Fruit fly (Drosophila melanogaster) whole organism: Measurements from ENCODE around the gene CG43245.

Experiments used
- CG8478 ChIP-seq: fragments of >200 bp; optimal IDR thresholded peaks from 2 replicates; lab custom pipeline; 2018; ENCODE audit warnings: inconsistent platforms
- Dll ChIP-seq: fragments of >200 bp; optimal IDR thresholded peaks from 2 replicates; lab custom pipeline; 2017
- EcR ChIP-seq, 2 experiments: fragments of >200 bp; optimal IDR thresholded peaks; 2 replicates each; lab custom pipeline; 2017; ENCODE audit warnings: missing biosample characterization in 2 of 2, missing genetic modification characterization in 2 of 2, missing genetic modification reagents in 2 of 2
- pan ChIP-seq: fragments of >200 bp; optimal IDR thresholded peaks from 2 replicates; lab custom pipeline; 2017
- psq ChIP-seq: fragments of >200 bp; optimal IDR thresholded peaks from 2 replicates; lab custom pipeline; 2017
- usp ChIP-seq: fragments of >200 bp; optimal IDR thresholded peaks from 2 replicates; lab custom pipeline; 2017; ENCODE audit warnings: missing biosample characterization, missing genetic modification characterization, mixed read lengths

CG43245 gene

DNA sequence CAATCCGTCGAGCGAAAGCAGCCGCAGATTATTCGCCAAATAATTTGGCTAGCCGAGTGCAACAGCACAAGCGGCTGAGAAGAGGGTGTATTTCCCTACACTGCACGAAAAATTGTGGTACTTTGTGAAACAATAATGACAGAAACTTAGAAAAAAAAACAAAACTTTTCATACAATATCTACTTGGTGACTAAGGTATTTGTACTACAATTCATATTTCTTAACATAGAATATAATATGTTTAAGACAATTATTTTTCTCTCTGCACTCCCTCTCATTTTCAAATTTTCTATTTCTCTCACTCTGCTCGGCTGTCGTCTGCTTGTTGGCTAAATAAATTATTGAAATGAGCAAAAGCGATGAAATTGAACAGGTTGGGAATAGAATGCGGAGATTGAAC, 15.6 kb upstream of the CG43245 start:
- TF ChIP-seq Dll (lab: Kevin White, UChicago) (no peak), pan (lab: Kevin White, UChicago) (no peak), psq (no peak), CG8478 (lab: Kevin White, UChicago) (no peak), usp (GFP tag; lab: Kevin White, UChicago) (no peak), EcR (GFP tag; optimal IDR thresholded peaks at IDR 0.05; lab: Kevin White, UChicago) (no peak)

DNA sequence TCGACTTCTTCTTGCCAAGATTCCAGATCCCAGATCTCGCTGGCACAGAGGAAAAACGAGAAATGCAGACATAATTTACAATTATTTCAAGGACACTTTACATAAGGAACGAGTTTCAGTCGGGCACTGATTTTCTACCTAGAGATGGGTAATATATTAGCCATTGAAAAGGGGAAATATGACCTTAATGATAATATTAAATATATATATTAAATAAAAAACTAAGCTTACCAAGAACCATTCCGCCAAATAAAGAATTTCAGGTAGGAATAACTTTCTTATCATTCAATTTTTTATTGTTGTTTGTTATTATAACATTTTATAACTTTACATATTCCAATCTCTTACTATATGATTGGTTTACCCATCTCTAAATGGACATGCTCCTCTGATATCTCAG, 14.8 kb upstream of the CG43245 start:
- no peak for TF ChIP-seq psq
- no peak for TF ChIP-seq CG8478 (lab: Kevin White, UChicago)
- no peak for TF ChIP-seq usp (GFP tag; lab: Kevin White, UChicago)
- no peak for TF ChIP-seq EcR (GFP tag; optimal IDR thresholded peaks at IDR 0.05; lab: Kevin White, UChicago)
- no peak for TF ChIP-seq Dll (lab: Kevin White, UChicago)
- TF ChIP-seq pan (lab: Kevin White, UChicago), result no peak

DNA sequence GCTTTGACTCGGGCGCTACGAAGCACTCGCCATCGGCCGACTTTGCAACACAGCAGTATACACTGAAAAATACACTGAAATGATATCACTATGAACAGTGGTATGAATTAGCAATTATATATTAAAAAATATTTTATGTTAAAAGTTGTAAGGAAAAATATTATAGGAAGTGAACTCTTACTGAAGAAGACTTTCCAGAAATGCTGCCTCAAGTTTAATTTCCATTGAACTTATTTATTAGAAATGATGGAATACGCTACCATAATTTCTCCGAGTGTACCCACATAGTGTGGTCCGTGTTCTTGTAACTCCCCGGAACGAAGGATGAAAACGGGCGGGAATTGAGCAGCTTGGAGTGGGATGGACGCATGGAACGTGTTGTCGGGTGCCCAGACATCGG, 14.1 kb upstream of the CG43245 start:
- TF ChIP-seq Dll (lab: Kevin White, UChicago), result no peak
- no peak for TF ChIP-seq EcR (GFP tag; optimal IDR thresholded peaks at IDR 0.05; lab: Kevin White, UChicago)
- TF ChIP-seq psq, result no peak
- TF ChIP-seq CG8478 (lab: Kevin White, UChicago), result no peak
- TF ChIP-seq usp (GFP tag; lab: Kevin White, UChicago), result no peak
- TF ChIP-seq pan (lab: Kevin White, UChicago), result no peak

DNA sequence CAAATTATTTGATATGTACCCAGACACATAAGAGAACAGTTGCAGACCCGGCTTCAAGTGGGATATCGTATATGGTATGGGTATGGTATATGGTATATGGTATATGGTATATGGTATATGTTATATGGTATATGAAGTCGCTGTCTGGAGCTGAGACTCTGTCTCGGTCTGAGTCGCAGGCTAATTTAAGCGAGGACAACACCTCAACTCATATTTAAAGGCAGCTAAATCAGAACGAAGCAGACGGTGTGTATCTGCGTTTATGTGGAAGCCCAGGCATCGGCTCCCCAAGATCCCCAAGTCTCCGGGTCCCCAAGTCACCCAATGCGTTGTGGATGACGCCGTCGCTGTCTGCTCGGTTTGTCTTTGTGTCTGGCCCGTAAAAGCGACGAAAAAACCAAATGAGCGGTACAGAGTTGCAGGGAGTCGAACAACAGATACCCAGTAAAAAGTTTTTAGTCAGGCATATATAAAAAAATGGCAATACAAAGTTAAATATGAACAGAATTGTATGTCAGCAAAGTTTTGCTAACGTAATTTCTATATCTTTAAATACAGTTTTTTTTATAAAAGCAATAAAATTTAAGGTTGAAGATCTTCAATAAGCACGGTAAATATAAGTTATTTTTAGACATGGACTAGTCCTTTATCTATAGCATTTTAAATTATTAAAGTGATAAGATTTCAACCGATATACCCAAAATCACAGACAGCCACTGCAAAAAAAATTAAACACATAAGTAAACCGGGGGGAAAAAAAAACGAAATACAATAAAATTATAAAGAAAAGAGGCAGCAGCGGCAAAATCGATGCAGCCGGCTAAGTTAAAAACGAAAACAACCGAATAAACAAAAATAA, 11.7 kb upstream of the CG43245 start:
- TF ChIP-seq pan (lab: Kevin White, UChicago) (peak; percentile 96), psq (no peak)

DNA sequence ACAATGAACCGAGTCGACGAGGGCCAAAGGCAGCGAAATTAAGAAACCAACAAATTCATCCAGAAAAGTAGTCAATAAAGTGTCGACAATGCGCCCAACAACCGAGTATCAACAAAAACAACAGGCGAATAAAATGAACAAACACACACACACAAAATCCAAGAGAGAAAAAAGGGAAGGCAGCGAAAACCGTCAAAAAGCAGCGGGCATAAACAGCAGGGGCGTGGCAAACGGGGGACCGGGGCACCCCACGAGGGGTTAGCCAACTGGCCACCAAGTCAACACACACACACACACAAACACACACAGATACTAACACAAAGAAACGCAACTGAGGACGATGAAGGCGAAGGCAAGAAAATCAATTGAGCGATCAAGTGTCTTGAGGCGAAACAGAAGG, 11.0 kb upstream of the CG43245 start:
- TF ChIP-seq Dll (lab: Kevin White, UChicago) (peak; percentile 62), pan (lab: Kevin White, UChicago) (no peak), psq (no peak), CG8478 (lab: Kevin White, UChicago) (no peak), usp (GFP tag; lab: Kevin White, UChicago) (no peak), EcR (GFP tag; optimal IDR thresholded peaks at IDR 0.05; lab: Kevin White, UChicago) (no peak)

DNA sequence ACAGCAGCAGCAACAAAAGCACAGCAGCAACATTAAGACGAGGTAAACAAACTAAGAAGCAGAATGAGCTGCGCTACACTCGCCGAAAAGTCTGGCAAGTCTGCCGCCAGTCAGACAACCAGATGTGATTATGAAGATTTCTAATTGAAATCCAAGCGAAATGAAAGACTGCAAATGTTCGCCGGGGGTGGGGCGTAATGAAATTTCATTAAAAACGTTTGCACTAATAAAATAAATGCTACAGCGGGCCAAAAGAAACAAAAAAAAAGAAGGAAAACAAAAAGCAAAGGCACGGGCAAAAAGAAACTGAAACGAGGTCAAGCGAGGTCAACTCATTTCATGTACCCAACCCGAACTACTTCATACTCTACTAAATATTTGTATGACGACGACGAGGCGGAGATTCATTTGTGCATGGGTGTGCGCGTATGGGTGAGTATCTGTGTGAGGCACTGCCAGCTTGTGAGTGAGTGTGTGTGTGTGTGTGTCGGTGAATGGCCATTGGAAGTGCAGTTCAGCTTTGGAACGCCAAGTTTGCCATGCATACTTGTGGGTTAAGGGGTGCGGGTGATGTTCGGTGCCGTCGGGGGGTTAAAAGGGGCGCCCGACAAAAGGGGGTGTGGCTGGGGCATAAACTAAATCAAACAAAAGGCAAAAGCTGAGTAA, 5.1 kb upstream of the CG43245 start:
- peak in 1 of 2 experiments; percentile 81 for TF ChIP-seq EcR (GFP tag; optimal IDR thresholded peaks at IDR 0.05; lab: Kevin White, UChicago)
- TF ChIP-seq psq, result no peak

DNA sequence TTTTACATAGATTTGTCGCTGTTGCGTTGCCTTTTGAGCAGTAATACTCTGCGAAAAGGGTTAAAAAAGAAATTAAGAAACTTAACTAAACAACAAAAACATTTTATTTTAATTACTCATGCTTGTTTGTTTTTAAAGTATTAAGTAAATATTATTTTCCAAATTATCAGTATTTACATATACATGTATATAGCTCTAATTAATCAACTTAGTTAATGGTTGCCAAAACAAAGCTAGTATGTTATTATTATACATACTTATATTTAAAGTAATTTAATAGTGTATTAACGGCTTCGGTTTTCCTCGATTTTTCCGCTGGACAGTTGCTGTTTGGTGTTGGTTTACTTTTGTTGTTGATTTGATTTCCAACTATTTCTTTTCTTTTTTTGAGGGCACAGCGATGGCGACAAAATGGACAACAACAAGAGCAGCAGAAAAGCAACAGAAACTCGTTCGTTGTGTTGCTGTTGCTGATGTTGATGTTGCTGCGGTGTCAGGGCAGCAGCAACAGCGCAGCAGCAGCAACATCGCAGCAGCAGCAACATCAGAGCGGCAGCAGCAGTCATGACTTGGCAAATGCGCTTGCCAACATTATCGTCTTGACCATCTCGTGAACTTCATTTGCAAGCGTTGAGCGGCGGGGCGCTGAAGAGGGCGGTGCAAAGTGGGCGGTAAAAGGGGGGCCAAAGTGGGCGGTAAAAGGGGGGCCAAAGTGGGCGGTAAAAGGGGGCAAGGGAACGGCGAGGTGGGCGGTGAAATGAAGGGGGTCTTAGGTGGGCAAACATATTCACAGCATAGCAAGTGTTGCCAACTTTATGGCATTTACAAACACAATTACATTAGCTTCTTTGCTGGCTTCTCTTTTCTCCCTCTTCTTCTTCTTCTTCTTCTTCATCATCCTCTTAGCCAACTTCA, 4.3 kb upstream of the CG43245 start:
- TF ChIP-seq CG8478 (lab: Kevin White, UChicago), result no peak
- TF ChIP-seq EcR (GFP tag; optimal IDR thresholded peaks at IDR 0.05; lab: Kevin White, UChicago), result peak in 1 of 2 experiments; percentile 51

DNA sequence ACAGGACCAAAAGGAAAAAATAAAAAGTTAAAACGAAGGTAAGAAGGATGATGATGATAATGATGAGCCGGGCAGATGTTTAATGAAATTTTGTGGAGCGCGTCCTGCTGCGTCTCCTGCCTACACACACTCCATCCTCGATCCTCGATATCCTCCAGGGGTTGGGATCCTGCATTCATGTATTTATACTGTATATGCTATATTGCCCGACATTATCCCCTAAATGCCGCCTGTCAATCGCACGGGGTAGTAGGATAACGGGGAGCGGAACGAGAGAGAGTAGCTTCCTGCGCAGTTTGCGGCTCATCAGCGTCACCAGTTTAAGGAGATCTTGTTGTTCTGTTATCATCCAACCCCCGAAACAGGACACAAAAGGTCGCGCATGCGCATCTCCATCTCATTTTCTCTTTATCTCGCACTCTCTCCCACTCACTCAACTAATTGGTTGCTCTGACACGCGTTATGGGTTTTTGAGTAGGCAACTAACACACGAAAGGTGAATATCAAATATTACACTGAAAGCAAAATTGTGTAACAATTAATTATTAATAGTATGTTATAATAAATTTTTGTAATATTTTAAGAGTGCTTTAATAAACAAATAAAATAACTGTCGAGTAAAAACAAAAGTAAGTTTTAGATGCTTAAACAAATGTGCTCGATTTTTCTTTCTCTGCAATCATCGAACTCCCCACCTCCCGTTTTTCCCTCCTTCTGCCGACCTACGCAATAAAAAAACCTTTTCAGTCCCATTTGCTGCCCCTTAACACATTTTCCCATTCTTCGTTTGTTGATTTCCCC, 2.3 kb upstream of the CG43245 start:
- no peak for TF ChIP-seq pan (lab: Kevin White, UChicago)
- no peak for TF ChIP-seq Dll (lab: Kevin White, UChicago)
- TF ChIP-seq CG8478 (lab: Kevin White, UChicago), result no peak
- no peak for TF ChIP-seq EcR (GFP tag; optimal IDR thresholded peaks at IDR 0.05; lab: Kevin White, UChicago)
- no peak for TF ChIP-seq usp (GFP tag; lab: Kevin White, UChicago)
- TF ChIP-seq psq, result no peak

DNA sequence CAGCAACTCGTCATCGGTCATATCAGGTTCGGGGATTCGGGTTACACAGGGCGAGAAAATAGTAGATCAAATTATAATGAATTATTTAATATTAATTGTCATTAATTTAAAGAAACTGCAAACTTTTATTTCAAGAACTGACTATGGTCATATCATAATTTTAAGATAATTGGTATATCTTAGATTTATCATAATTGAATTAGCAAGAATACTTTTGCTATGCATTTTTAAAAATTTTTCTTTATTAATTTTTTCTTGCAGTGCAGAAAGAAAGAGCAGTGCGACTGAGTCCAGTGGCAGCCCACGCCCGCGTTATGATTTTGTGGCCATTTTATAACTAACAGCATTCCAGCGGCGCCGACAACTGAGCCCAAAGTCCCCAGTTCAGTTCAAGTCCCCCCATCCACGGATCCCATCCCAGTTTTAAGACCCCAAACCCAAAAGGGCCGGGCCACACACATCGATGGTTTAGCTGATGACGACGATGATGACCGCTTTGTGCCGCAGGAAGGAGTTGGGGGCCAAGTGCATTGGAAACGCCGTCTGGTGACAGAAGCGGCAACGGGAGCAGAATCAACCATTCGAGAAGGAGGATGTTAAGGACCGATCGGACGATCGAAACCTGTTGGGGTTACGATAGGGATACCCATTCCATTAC, 931 bp downstream of the CG43245 start:
- TF ChIP-seq psq, result no peak

DNA sequence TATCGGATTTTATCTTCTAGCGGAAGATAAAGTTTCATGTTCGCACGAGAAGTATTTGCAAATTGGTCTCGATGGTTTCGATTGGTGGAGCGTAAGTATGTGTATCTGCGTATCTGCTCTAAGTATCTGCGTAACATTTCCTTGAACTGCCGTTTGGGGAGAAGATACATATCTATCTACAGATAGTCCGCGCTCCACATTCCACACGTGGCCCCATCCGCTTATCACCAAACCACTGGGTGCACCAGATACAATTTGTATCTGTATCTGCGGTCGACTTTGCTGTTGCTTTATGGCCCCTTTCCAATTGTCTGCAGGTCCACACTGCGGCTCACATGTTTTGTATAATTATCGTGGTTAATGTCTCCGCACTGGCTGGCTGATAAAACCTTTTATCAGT, 1.9 kb downstream of the CG43245 start:
- no peak for TF ChIP-seq Dll (lab: Kevin White, UChicago)
- no peak for TF ChIP-seq pan (lab: Kevin White, UChicago)
- TF ChIP-seq usp (GFP tag; lab: Kevin White, UChicago), result no peak
- no peak for TF ChIP-seq psq
- TF ChIP-seq CG8478 (lab: Kevin White, UChicago), result no peak
- TF ChIP-seq EcR (GFP tag; optimal IDR thresholded peaks at IDR 0.05; lab: Kevin White, UChicago), result no peak

DNA sequence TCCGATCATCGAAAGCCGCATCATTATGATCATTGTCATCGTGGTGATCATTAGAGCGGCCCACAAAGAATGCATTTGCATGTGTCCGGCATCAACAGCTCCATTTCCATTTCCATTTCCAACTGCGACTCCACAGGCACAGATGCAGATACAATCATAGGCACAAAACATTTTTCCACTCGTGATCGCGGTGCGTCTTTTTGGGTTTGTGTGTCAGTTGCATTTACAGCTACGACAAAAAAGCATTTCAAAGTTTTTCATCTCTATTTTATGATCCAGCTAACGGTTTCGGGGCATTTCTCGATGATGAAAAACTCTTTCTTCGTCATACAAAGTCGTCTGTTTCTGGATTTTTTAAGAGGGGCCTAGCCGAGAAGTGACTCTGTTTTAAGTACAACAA, 3.5 kb downstream of the CG43245 start:
- TF ChIP-seq CG8478 (lab: Kevin White, UChicago) (no peak), EcR (GFP tag; optimal IDR thresholded peaks at IDR 0.05; lab: Kevin White, UChicago) (no peak), psq (no peak), Dll (lab: Kevin White, UChicago) (no peak), pan (lab: Kevin White, UChicago) (no peak), usp (GFP tag; lab: Kevin White, UChicago) (no peak)
